Fruit fly (Drosophila melanogaster): Measurements from ENCODE around the gene Aplip1.

The Aplip1 gene

DNA sequence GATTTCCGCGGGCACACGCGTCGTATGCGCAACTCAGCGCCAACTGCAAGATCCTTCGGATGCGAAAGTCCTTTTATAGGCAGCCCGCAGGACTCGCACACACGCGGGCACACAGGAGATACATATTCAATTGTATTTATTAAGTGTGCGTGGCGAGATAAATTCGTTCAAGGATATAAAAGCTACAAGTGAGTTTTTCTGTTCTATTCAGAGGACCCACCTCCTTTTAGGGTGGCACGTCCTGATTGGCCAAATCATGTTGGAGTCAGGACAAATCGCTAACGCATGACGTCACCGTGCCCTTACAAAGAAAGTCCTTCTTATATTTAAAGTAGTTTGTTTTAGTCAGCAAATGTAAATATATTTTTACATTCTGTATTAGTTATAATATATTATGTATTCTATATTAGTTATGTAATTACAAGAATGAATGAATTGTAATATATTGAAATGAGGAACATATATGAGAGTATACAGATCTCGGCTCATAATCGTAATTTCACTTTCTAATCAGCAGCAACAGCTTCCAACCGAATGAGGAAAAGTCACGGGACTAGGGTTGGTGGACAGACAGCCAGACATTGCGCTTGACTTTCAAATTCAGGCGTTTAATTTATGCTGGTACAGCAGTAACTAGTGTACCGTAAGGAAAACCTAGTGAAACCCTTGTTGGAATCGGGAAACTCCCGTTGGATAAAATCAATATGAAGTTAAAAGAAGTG lies 2.8 kb upstream of the Aplip1 start, which contains the start of gene Trhn (continued):
- TF ChIP-seq D (optimal IDR thresholded peaks at IDR 0.05): no peak
- TF ChIP-seq D (GFP tag; optimal IDR thresholded peaks at IDR 0.05): no peak
- no peak for TF ChIP-seq ttk (GFP tag; IDR thresholded peaks at IDR 0.05)
- TF ChIP-seq Hr51 (GFP tag; optimal IDR thresholded peaks at IDR 0.05): peak in 1 of 2 experiments; percentile 41
- TF ChIP-seq CG17361 (GFP tag; IDR thresholded peaks at IDR 0.05): no peak
- TF ChIP-seq Myb (GFP tag; optimal IDR thresholded peaks at IDR 0.05): no peak
- peak; percentile 34 for TF ChIP-seq CG2712 (tag; optimal IDR thresholded peaks at IDR 0.05)
- peak; percentile 29 for TF ChIP-seq CG7839 (tag; optimal IDR thresholded peaks at IDR 0.05)
- peak; percentile 26 for TF ChIP-seq CG13296 (GFP tag; optimal IDR thresholded peaks at IDR 0.05)
- no peak for TF ChIP-seq CG12769 (tag; optimal IDR thresholded peaks at IDR 0.05)
- no peak for TF ChIP-seq gcm2 (GFP tag; optimal IDR thresholded peaks at IDR 0.05)
- TF ChIP-seq Fer1 (GFP tag; optimal IDR thresholded peaks at IDR 0.05): peak; percentile 38
- TF ChIP-seq CG17359 (tag; optimal IDR thresholded peaks at IDR 0.05): peak; percentile 36
- peak; percentile 60 for TF ChIP-seq scrt (GFP tag; optimal IDR thresholded peaks at IDR 0.05)
- TF ChIP-seq CG12391 (tag; optimal IDR thresholded peaks at IDR 0.05): peak; percentile 4
- TF ChIP-seq CG31441 (GFP tag; IDR thresholded peaks at IDR 0.05): 0 out of 2 replicates have a peak, but pooled peaks have one; percentile 23
- TF ChIP-seq cg (GFP tag; optimal IDR thresholded peaks at IDR 0.05): no peak
- TF ChIP-seq CG9876 (GFP tag; optimal IDR thresholded peaks at IDR 0.05): no peak
- TF ChIP-seq CG10147 (GFP tag; optimal IDR thresholded peaks at IDR 0.05): peak; percentile 8
- peak; percentile 50; the same call in 2 of the 3 replicates for TF ChIP-seq row (GFP tag; IDR thresholded peaks at IDR 0.05)
- no peak for TF ChIP-seq Bteb2 (GFP tag; optimal IDR thresholded peaks at IDR 0.05)
- TF ChIP-seq Blimp-1 (GFP tag; optimal IDR thresholded peaks at IDR 0.05): peak; percentile 11
- peak; percentile 11; the same call in 1 of the 3 replicates for TF ChIP-seq dysf (GFP tag; IDR thresholded peaks at IDR 0.05)
- peak; percentile 18 for TF ChIP-seq tap (tag; optimal IDR thresholded peaks at IDR 0.05)
- peak; percentile 76 for TF ChIP-seq D19A (tag; optimal IDR thresholded peaks at IDR 0.05)
- TF ChIP-seq Meics (GFP tag; optimal IDR thresholded peaks at IDR 0.05): peak; percentile 31
- no peak for TF ChIP-seq zen2 (GFP tag; IDR thresholded peaks at IDR 0.05; ENCODE audit: partially characterized antibody)
- peak; percentile 58 for TF ChIP-seq sens (GFP tag)
- TF ChIP-seq vfl (GFP tag; optimal IDR thresholded peaks at IDR 0.05): no peak

DNA sequence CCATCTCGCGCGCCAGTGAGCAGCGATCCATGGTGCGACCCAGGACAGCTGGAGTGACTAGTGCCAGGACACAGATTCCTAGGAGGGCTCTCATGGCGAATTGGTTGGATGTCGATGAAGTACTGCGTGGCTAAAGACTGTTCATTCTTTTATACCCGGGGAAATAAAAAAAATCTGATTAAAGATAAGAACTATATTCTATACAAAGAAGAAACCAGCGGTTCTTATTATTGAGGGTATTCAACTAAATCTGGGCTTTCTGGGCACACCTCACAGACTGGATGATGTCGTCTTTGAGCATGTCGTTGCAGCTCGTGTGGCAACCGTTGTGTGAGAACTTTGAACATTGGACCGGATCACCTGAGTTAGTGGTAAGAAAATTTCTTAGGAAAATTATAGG lies 915 bp upstream of the Aplip1 start, which contains the start of gene LysX:
TSS of gene LysX (minus strand) at position 101 of the 400 bp plus-strand sequence.
- TF ChIP-seq hb (GFP tag; IDR thresholded peaks at IDR 0.05; ENCODE audit: partially characterized antibody) (0 out of 3 replicates have a peak, but pooled peaks have one; percentile 41), Bdp1 (GFP tag; optimal IDR thresholded peaks at IDR 0.05) (no peak), CG10959 (GFP tag; IDR thresholded peaks at IDR 0.05) (no peak)

DNA sequence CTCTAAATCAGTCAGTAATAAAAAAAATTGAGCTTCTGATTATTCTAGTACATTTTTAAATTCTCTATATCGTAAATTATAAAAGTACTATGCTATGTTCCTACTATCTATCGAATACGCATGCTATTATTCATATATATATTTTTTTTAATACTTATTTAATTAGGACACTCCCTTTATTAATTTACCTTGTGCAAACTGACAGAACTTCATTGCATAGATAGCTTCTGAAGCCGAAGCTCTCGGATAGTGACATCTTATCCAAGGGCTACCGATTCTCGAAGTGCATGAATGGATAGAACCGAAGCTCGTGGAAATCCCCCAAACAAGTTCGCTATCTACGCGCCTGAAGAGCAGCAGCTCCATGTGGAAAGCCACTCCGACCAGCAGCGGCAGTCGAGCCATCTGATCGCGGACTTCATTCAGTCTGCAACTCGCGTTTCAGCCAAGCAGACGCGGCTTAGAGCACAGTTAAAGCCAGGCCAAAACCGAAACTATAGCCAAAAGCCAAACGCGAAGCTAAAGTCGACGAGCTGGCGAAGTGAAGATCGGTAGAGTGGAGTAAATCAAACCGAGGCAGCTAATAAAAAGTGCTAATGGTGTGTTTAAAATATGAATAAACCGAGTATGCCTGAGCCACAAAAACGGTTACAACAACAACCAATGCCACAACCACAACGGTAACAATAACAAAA lies 4.4 kb downstream of the Aplip1 start, which contains the start of gene mwh:
TSS of gene mwh (plus strand) at position 430 of the 695 bp plus-strand sequence.
- TF ChIP-seq Vsx1 (GFP tag; optimal IDR thresholded peaks at IDR 0.05): peak; percentile 54
- no peak for TF ChIP-seq lov (optimal IDR thresholded peaks at IDR 0.05)
- 0 out of 3 replicates have a peak, but pooled peaks have one; percentile 41 for TF ChIP-seq lov (GFP tag; IDR thresholded peaks at IDR 0.05)
- TF ChIP-seq sens (GFP tag): peak; percentile 16
- peak; percentile 13 for TF ChIP-seq CG12769 (tag; optimal IDR thresholded peaks at IDR 0.05)
- TF ChIP-seq Deaf1 (tag; optimal IDR thresholded peaks at IDR 0.05): peak; percentile 5
- no peak for TF ChIP-seq CG34224 (GFP tag; IDR thresholded peaks at IDR 0.05; ENCODE audit: partially characterized antibody)
- TF ChIP-seq CG16815 (GFP tag; optimal IDR thresholded peaks at IDR 0.05): no peak
- TF ChIP-seq maf-S (GFP tag; optimal IDR thresholded peaks at IDR 0.05): no peak
- TF ChIP-seq oc (tag; optimal IDR thresholded peaks at IDR 0.05): peak; percentile 10
- 0 out of 4 replicates have a peak, but pooled peaks have one; percentile 34 for TF ChIP-seq chinmo (GFP tag; IDR thresholded peaks at IDR 0.05; ENCODE audit: partially characterized antibody)
- TF ChIP-seq vvl (GFP tag; IDR thresholded peaks at IDR 0.05): 0 out of 2 replicates have a peak, but pooled peaks have one; percentile 32
- TF ChIP-seq mld (GFP tag; IDR thresholded peaks at IDR 0.05; ENCODE audit: partially characterized antibody): no peak
- TF ChIP-seq Med (GFP tag): peak; percentile 35
- TF ChIP-seq CG30020 (tag; optimal IDR thresholded peaks at IDR 0.05): no peak
- TF ChIP-seq CG5180 (GFP tag; optimal IDR thresholded peaks at IDR 0.05): peak; percentile 66
- TF ChIP-seq D19A (tag; optimal IDR thresholded peaks at IDR 0.05): no peak

Data from whole organism, embryonic.